Fruit fly (Drosophila melanogaster) whole organism, embryonic: ENCODE measurements around the gene Mink.

Experiments
- Aef1 ChIP-seq: fragments of 200-800 bp; sonication (Bioruptor generic); IDR thresholded peaks from 3 replicates; pipeline ENCODE4 v1.3.6; 2022; ENCODE audit warnings: missing biosample characterization, missing genetic modification characterization
- CG1529 ChIP-seq: fragments of 200-800 bp; sonication (Bioruptor generic); optimal IDR thresholded peaks from 3 replicates; lab custom pipeline; 2018; ENCODE audit warnings: missing biosample characterization, missing genetic modification characterization
- CG15514 ChIP-seq: fragments of 200-800 bp; sonication (Bioruptor generic); optimal IDR thresholded peaks from 3 replicates; lab custom pipeline; 2017; ENCODE audit warnings: missing biosample characterization, missing genetic modification characterization, mild to moderate bottlenecking, moderate library complexity, missing genetic modification reagents
- CG2116 ChIP-seq: fragments of 200-800 bp; sonication (Bioruptor generic); optimal IDR thresholded peaks from 3 replicates; lab custom pipeline; 2018; ENCODE audit warnings: missing biosample characterization, mild to moderate bottlenecking, missing genetic modification characterization
- CG30431 ChIP-seq: fragments of 200-800 bp; sonication (Bioruptor generic); optimal IDR thresholded peaks from 2 replicates; lab custom pipeline; 2017; ENCODE audit warnings: missing biosample characterization, missing genetic modification characterization
- CG3065 ChIP-seq: fragments of 200-800 bp; sonication (Bioruptor generic); optimal IDR thresholded peaks from 2 replicates; lab custom pipeline; 2016; ENCODE audit warnings: missing biosample characterization, missing genetic modification characterization
- CG33557 ChIP-seq: fragments of 200-800 bp; sonication (Bioruptor generic); optimal IDR thresholded peaks from 2 replicates; lab custom pipeline; 2019; ENCODE audit warnings: missing biosample characterization, mild to moderate bottlenecking, missing genetic modification characterization, moderate library complexity
- CG34224 ChIP-seq: fragments of 200-800 bp; sonication (Bioruptor generic); IDR thresholded peaks from 3 replicates; pipeline ENCODE4 v1.3.6; 2022; ENCODE audit warnings: missing biosample characterization, missing genetic modification characterization; ENCODE audit not compliant: partially characterized antibody
- CG4424 ChIP-seq: fragments of 200-800 bp; sonication (Bioruptor generic); optimal IDR thresholded peaks from 3 replicates; lab custom pipeline; 2016; ENCODE audit warnings: missing biosample characterization, missing genetic modification characterization
- CG4730 ChIP-seq: fragments of 200-800 bp; sonication (Bioruptor generic); IDR thresholded peaks from 2 replicates; pipeline ENCODE4 v1.3.6; 2022; ENCODE audit warnings: missing biosample characterization, missing genetic modification characterization
- CG4854 ChIP-seq: fragments of 200-800 bp; sonication (Bioruptor generic); optimal IDR thresholded peaks from 2 replicates; lab custom pipeline; 2016; ENCODE audit warnings: missing biosample characterization, missing genetic modification characterization, inconsistent platforms
- CG6683 ChIP-seq: fragments of 200-800 bp; sonication (Bioruptor generic); optimal IDR thresholded peaks from 2 replicates; lab custom pipeline; 2017; ENCODE audit warnings: missing biosample characterization, mild to moderate bottlenecking, missing genetic modification characterization, missing genetic modification reagents
- CG7745 ChIP-seq: fragments of 200-800 bp; sonication (Bioruptor generic); optimal IDR thresholded peaks from 2 replicates; lab custom pipeline; 2018; ENCODE audit warnings: missing biosample characterization, mild to moderate bottlenecking, missing genetic modification characterization, moderate library complexity
- CG8281 ChIP-seq: fragments of 200-800 bp; sonication (Bioruptor generic); optimal IDR thresholded peaks from 2 replicates; lab custom pipeline; 2018; ENCODE audit warnings: missing biosample characterization, mild to moderate bottlenecking, missing genetic modification characterization, moderate library complexity
- CG8478 ChIP-seq: fragments of >200 bp; optimal IDR thresholded peaks from 2 replicates; lab custom pipeline; 2018
- CG8765 ChIP-seq: fragments of 200-800 bp; sonication (Bioruptor generic); IDR thresholded peaks from 2 replicates; pipeline ENCODE4 v1.3.6; 2022; ENCODE audit warnings: missing biosample characterization, missing genetic modification characterization
- CTCF ChIP-seq: fragments of 200-800 bp; sonication (Bioruptor generic); optimal IDR thresholded peaks from 2 replicates; lab custom pipeline; 2017; ENCODE audit warnings: missing biosample characterization, mild to moderate bottlenecking, missing genetic modification characterization, moderate library complexity
- Camta ChIP-seq: fragments of 200-800 bp; sonication (Bioruptor generic); optimal IDR thresholded peaks from 2 replicates; lab custom pipeline; 2016; ENCODE audit warnings: missing biosample characterization, missing genetic modification characterization
- D19B ChIP-seq: fragments of 200-800 bp; sonication (Bioruptor generic); optimal IDR thresholded peaks from 2 replicates; lab custom pipeline; 2017; ENCODE audit warnings: missing biosample characterization, mild to moderate bottlenecking, missing genetic modification characterization
- Doc2 ChIP-seq: fragments of 200-800 bp; sonication (Bioruptor generic); IDR thresholded peaks from 2 replicates; pipeline ENCODE4 v1.3.6; 2022; ENCODE audit warnings: missing biosample characterization, missing genetic modification characterization
- Dp ChIP-seq: fragments of 200-800 bp; sonication (Bioruptor generic); optimal IDR thresholded peaks from 2 replicates; lab custom pipeline; 2018; ENCODE audit warnings: missing biosample characterization, mild to moderate bottlenecking, missing genetic modification characterization, moderate library complexity
- E2f2 ChIP-seq: fragments of 200-800 bp; sonication (Bioruptor generic); IDR thresholded peaks from 2 replicates; pipeline ENCODE4 v1.3.6; 2022; ENCODE audit warnings: missing biosample characterization, missing genetic modification characterization
- Ets65A ChIP-seq: fragments of 200-800 bp; sonication (Bioruptor generic); peaks from one replicate; lab custom pipeline; 2016; ENCODE audit warnings: missing biosample characterization, missing genetic modification characterization
- Gug ChIP-seq: fragments of 200-800 bp; sonication (Bioruptor generic); IDR thresholded peaks from 4 replicates; pipeline ENCODE4 v1.3.6; 2022; ENCODE audit warnings: missing biosample characterization, missing genetic modification characterization
- HLH3B ChIP-seq: fragments of 200-800 bp; sonication (Bioruptor generic); IDR thresholded peaks from 2 replicates; pipeline ENCODE4 v1.3.6; 2022; ENCODE audit warnings: missing biosample characterization, missing genetic modification characterization
- Hey ChIP-seq: fragments of 200-800 bp; sonication (Bioruptor generic); optimal IDR thresholded peaks from 3 replicates; lab custom pipeline; 2018; ENCODE audit warnings: missing biosample characterization, mild to moderate bottlenecking, missing genetic modification characterization
- Hmx ChIP-seq: fragments of 200-800 bp; sonication (Bioruptor generic); optimal IDR thresholded peaks from 2 replicates; lab custom pipeline; 2016; ENCODE audit warnings: missing biosample characterization, missing genetic modification characterization
- Hr78 ChIP-seq, 2 experiments: fragments of 200-800 bp in 1 of 2; fragments of >200 bp in 1 of 2; sonication (Bioruptor generic) in 1 of 2; optimal IDR thresholded peaks; 2 replicates each; lab custom pipeline; 2017 to 2019; ENCODE audit warnings: missing biosample characterization in 2 of 2, missing genetic modification characterization in 2 of 2, mild to moderate bottlenecking in 1 of 2, moderate library complexity in 1 of 2
- NFAT ChIP-seq: fragments of 200-800 bp; sonication (Bioruptor generic); IDR thresholded peaks from 2 replicates; pipeline ENCODE4 v1.3.6; 2022; ENCODE audit warnings: missing biosample characterization, missing genetic modification characterization
- Opbp ChIP-seq: fragments of 200-800 bp; sonication (Bioruptor generic); IDR thresholded peaks from 3 replicates; pipeline ENCODE4 v1.3.6; 2022; ENCODE audit warnings: missing biosample characterization, missing genetic modification characterization; ENCODE audit not compliant: partially characterized antibody
- PHDP ChIP-seq: fragments of 200-800 bp; sonication (Bioruptor generic); optimal IDR thresholded peaks from 3 replicates; lab custom pipeline; 2018; ENCODE audit warnings: missing biosample characterization, mild to moderate bottlenecking, missing genetic modification characterization, moderate library complexity
- Sry-β ChIP-seq: fragments of 200-800 bp; sonication (Bioruptor generic); optimal IDR thresholded peaks from 2 replicates; lab custom pipeline; 2018; ENCODE audit warnings: missing biosample characterization, mild to moderate bottlenecking, missing genetic modification characterization, moderate library complexity
- al ChIP-seq: fragments of 200-800 bp; sonication (Bioruptor generic); IDR thresholded peaks from 2 replicates; pipeline ENCODE4 v1.3.6; 2022; ENCODE audit warnings: missing biosample characterization, missing genetic modification characterization
- cg ChIP-seq: fragments of 200-800 bp; sonication (Bioruptor generic); optimal IDR thresholded peaks from 3 replicates; lab custom pipeline; 2019; ENCODE audit warnings: missing biosample characterization, mild to moderate bottlenecking, missing genetic modification characterization, moderate library complexity
- crp ChIP-seq, 2 experiments: fragments of 200-800 bp; sonication (Bioruptor generic); optimal IDR thresholded peaks; 2 replicates in 1 of 2; 3 replicates in 1 of 2; lab custom pipeline; 2017; ENCODE audit warnings: missing biosample characterization in 2 of 2, missing genetic modification characterization in 2 of 2, mild to moderate bottlenecking in 1 of 2, moderate library complexity in 1 of 2
- dimm ChIP-seq: fragments of 200-800 bp; sonication (Bioruptor generic); IDR thresholded peaks from 2 replicates; pipeline ENCODE4 v1.3.6; 2022; ENCODE audit warnings: missing biosample characterization, missing genetic modification characterization
- en ChIP-seq: fragments of 200-800 bp; sonication (Bioruptor generic); optimal IDR thresholded peaks from 2 replicates; lab custom pipeline; 2016; ENCODE audit warnings: missing biosample characterization, missing genetic modification characterization
- esg ChIP-seq: fragments of 200-800 bp; sonication (Bioruptor generic); conservative IDR thresholded peaks from 2 replicates; pipeline ENCODE4 v1.3.6; 2022; ENCODE audit warnings: missing biosample characterization, missing genetic modification characterization
- gfzf ChIP-seq: fragments of 200-800 bp; sonication (Bioruptor generic); optimal IDR thresholded peaks from 2 replicates; lab custom pipeline; 2016; ENCODE audit warnings: missing biosample characterization, mild to moderate bottlenecking, missing genetic modification characterization, moderate library complexity
- grau ChIP-seq: fragments of 200-800 bp; optimal IDR thresholded peaks from 3 replicates; lab custom pipeline; 2019; ENCODE audit warnings: missing biosample characterization, mild to moderate bottlenecking, missing genetic modification characterization, moderate library complexity
- kah ChIP-seq: fragments of 200-800 bp; sonication (Bioruptor generic); optimal IDR thresholded peaks from 2 replicates; lab custom pipeline; 2018; ENCODE audit warnings: missing biosample characterization, mild to moderate bottlenecking, missing genetic modification characterization
- nerfin-1 ChIP-seq: fragments of 200-800 bp; sonication (Bioruptor generic); optimal IDR thresholded peaks from 3 replicates; lab custom pipeline; 2019; ENCODE audit warnings: missing biosample characterization, mild to moderate bottlenecking, missing genetic modification characterization, moderate library complexity
- p53 ChIP-seq: fragments of 200-800 bp; sonication (Bioruptor generic); optimal IDR thresholded peaks from 2 replicates; lab custom pipeline; 2016; ENCODE audit warnings: missing biosample characterization, missing genetic modification characterization
- row ChIP-seq: fragments of 200-800 bp; sonication (Bioruptor generic); IDR thresholded peaks from 3 replicates; pipeline ENCODE4 v1.3.6; 2022; ENCODE audit warnings: missing biosample characterization, missing genetic modification characterization
- schlank ChIP-seq: fragments of 200-800 bp; sonication (Bioruptor generic); optimal IDR thresholded peaks from 2 replicates; lab custom pipeline; 2018; ENCODE audit warnings: missing biosample characterization, mild to moderate bottlenecking, missing genetic modification characterization
- sna ChIP-seq: fragments of 200-800 bp; sonication (Bioruptor generic); IDR thresholded peaks from 2 replicates; pipeline ENCODE4 v1.3.6; 2022; ENCODE audit warnings: missing biosample characterization, missing genetic modification characterization; ENCODE audit not compliant: partially characterized antibody
- sob ChIP-seq: fragments of 200-800 bp; sonication (Bioruptor generic); IDR thresholded peaks from 2 replicates; pipeline ENCODE4 v1.3.6; 2022; ENCODE audit warnings: missing biosample characterization, missing genetic modification characterization
- sug ChIP-seq: fragments of 200-800 bp; optimal IDR thresholded peaks from 2 replicates; lab custom pipeline; 2019; ENCODE audit warnings: missing biosample characterization, mild to moderate bottlenecking, missing genetic modification characterization, moderate library complexity
- tll ChIP-seq, 2 experiments: fragments of 200-800 bp in 1 of 2; fragments of >200 bp in 1 of 2; sonication (Bioruptor generic) in 1 of 2; optimal IDR thresholded peaks; 2 replicates each; lab custom pipeline; 2017 to 2019; ENCODE audit warnings: missing biosample characterization in 2 of 2, missing genetic modification characterization in 2 of 2, mild to moderate bottlenecking in 1 of 2, moderate library complexity in 1 of 2
- trh ChIP-seq: fragments of 200-800 bp; sonication (Bioruptor generic); optimal IDR thresholded peaks from 2 replicates; lab custom pipeline; 2016; ENCODE audit warnings: missing biosample characterization, missing genetic modification characterization
- unpg ChIP-seq: fragments of 200-800 bp; sonication (Bioruptor generic); optimal IDR thresholded peaks from 3 replicates; lab custom pipeline; 2018; ENCODE audit warnings: missing biosample characterization, mild to moderate bottlenecking, missing genetic modification characterization, moderate library complexity
- zen2 ChIP-seq: fragments of 200-800 bp; sonication (Bioruptor generic); IDR thresholded peaks from 3 replicates; pipeline ENCODE4 v1.3.6; 2022; ENCODE audit warnings: missing biosample characterization, missing genetic modification characterization; ENCODE audit not compliant: partially characterized antibody

Gene Mink

dm6 chr3R:24938049-24938448, 15.8 kb downstream of the Mink start, which contains the start of gene Osbp:
Gene Osbp (minus strand): TSS chr3R:24938222.
- TF ChIP-seq CG6683 (no peak), D19B (GFP tag; lab: Kevin White, UChicago) (no peak), CG3065 (GFP tag; lab: Kevin White, UChicago) (no peak), CG8765 (no peak), al (GFP tag; lab: Robert Waterston, UW) (no peak), nerfin-1 (tag; lab: Kevin White, UChicago) (peak; percentile 6), HLH3B (GFP tag; lab: Robert Waterston, UW) (no peak), gfzf (GFP tag; lab: Kevin White, UChicago) (peak; percentile 79), p53 (GFP tag; lab: Kevin White, UChicago) (no peak), dimm (GFP tag; lab: Robert Waterston, UW) (no peak), CG2116 (GFP tag; lab: Kevin White, UChicago) (peak; percentile 71), schlank (tag; lab: Kevin White, UChicago) (no peak), Hr78 (GFP tag; optimal IDR thresholded peaks at IDR 0.05; lab: Kevin White, UChicago) (no peak), sna (GFP tag; lab: Robert Waterston, UW) (peak; percentile 41; the same call in 1 of the 2 replicates), unpg (GFP tag; lab: Kevin White, UChicago) (no peak), zen2 (GFP tag; lab: Robert Waterston, UW) (peak; percentile 36; the same call in 2 of the 3 replicates), esg (no peak), grau (tag; lab: Kevin White, UChicago) (no peak), CG8478 (lab: Kevin White, UChicago) (peak; percentile 73), Ets65A (GFP tag; lab: Kevin White, UChicago) (no peak), tll (GFP tag; optimal IDR thresholded peaks at IDR 0.05; lab: Kevin White, UChicago) (no peak), en (GFP tag; lab: Kevin White, UChicago) (no peak), Hey (tag; lab: Kevin White, UChicago) (no peak), Hmx (GFP tag; lab: Kevin White, UChicago) (no peak), crp (GFP tag; optimal IDR thresholded peaks at IDR 0.05; lab: Kevin White, UChicago) (peak in 1 of 2 experiments; percentile 33), Aef1 (GFP tag; lab: Robert Waterston, UW) (no peak), sug (peak; percentile 34), CG4424 (GFP tag; lab: Kevin White, UChicago) (no peak), PHDP (tag; lab: Kevin White, UChicago) (no peak), E2f2 (peak; percentile 88), row (GFP tag; lab: Robert Waterston, UW) (peak; percentile 41; the same call in 2 of the 3 replicates), trh (GFP tag; lab: Kevin White, UChicago) (no peak), CG7745 (tag; lab: Kevin White, UChicago) (no peak), CG30431 (no peak), CG4854 (no peak), sob (peak; percentile 6; the same call in 1 of the 2 replicates), kah (GFP tag; lab: Kevin White, UChicago) (peak; percentile 17), Sry-β (no peak), NFAT (GFP tag; lab: Robert Waterston, UW) (no peak), CG33557 (GFP tag; lab: Kevin White, UChicago) (no peak), CTCF (GFP tag; lab: Kevin White, UChicago) (no peak), Gug (GFP tag; lab: Robert Waterston, UW) (no peak), CG34224 (GFP tag; lab: Robert Waterston, UW) (peak; percentile 64), CG8281 (tag; lab: Kevin White, UChicago) (no peak), Doc2 (GFP tag; lab: Robert Waterston, UW) (no peak), CG4730 (GFP tag; lab: Robert Waterston, UW) (no peak), Opbp (GFP tag; lab: Robert Waterston, UW) (peak; percentile 73), Dp (peak; percentile 81), Camta (GFP tag; lab: Kevin White, UChicago) (no peak), CG1529 (no peak), cg (peak; percentile 98), CG15514 (GFP tag; lab: Kevin White, UChicago) (peak; percentile 71)
